Worm (Caenorhabditis elegans) whole organism, L3 larva: ENCODE results near the gene prmt-5.

ENCODE experiments used
- R02D3.7 ChIP-seq: fragments of 150-350 bp; optimal IDR thresholded peaks from 2 replicates; lab custom pipeline; 2014; ENCODE audit warnings: missing biosample characterization, missing genetic modification characterization
- aly-2 ChIP-seq: fragments of 150-350 bp; optimal IDR thresholded peaks from 2 replicates; lab custom pipeline; 2014; ENCODE audit warnings: missing biosample characterization, missing genetic modification characterization
- ama-1 ChIP-seq: fragments of 150-350 bp; optimal IDR thresholded peaks from 2 replicates; lab custom pipeline; 2018
- ceh-16 ChIP-seq: sonication (generic microtip); optimal IDR thresholded peaks from 2 replicates; lab custom pipeline; 2017; ENCODE audit warnings: missing biosample characterization, missing genetic modification characterization
- ceh-28 ChIP-seq: fragments of 150-350 bp; optimal IDR thresholded peaks from 2 replicates; lab custom pipeline; 2014; ENCODE audit warnings: missing biosample characterization, missing genetic modification reagents, missing genetic modification characterization
- ceh-82 ChIP-seq: fragments of 150-350 bp; optimal IDR thresholded peaks from 2 replicates; lab custom pipeline; 2014; ENCODE audit warnings: missing biosample characterization, missing genetic modification characterization
- daf-12 ChIP-seq: fragments of 150-350 bp; optimal IDR thresholded peaks from 2 replicates; lab custom pipeline; 2014; ENCODE audit warnings: missing biosample characterization, missing genetic modification reagents, missing genetic modification characterization
- egl-27 ChIP-seq: sonication (generic microtip); optimal IDR thresholded peaks from 4 replicates; lab custom pipeline; 2017; ENCODE audit warnings: missing biosample characterization, missing genetic modification reagents, missing genetic modification characterization
- egl-5 ChIP-seq: fragments of 150-350 bp; optimal IDR thresholded peaks from 2 replicates; lab custom pipeline; 2017; ENCODE audit warnings: missing biosample characterization, missing genetic modification reagents, missing genetic modification characterization, inconsistent platforms
- elt-1 ChIP-seq: fragments of 150-350 bp; optimal IDR thresholded peaks from 2 replicates; lab custom pipeline; 2014; ENCODE audit warnings: missing biosample characterization, missing genetic modification characterization
- elt-2 ChIP-seq: sonication (generic microtip); optimal IDR thresholded peaks from 2 replicates; lab custom pipeline; 2016; ENCODE audit warnings: missing genetic modification reagents, mild to moderate bottlenecking, missing genetic modification characterization, missing compliant biosample characterization
- fos-1 ChIP-seq: fragments of 150-350 bp; optimal IDR thresholded peaks from 2 replicates; lab custom pipeline; 2014; ENCODE audit warnings: missing biosample characterization, missing genetic modification characterization
- hmg-11 ChIP-seq: sonication (generic microtip); optimal IDR thresholded peaks from 2 replicates; lab custom pipeline; 2016; ENCODE audit warnings: missing genetic modification characterization, missing compliant biosample characterization
- jun-1 ChIP-seq: fragments of 150-350 bp; optimal IDR thresholded peaks from 2 replicates; lab custom pipeline; 2014; ENCODE audit warnings: missing biosample characterization, missing genetic modification reagents, missing genetic modification characterization
- lin-15B ChIP-seq: fragments of 150-350 bp; optimal IDR thresholded peaks from 2 replicates; lab custom pipeline; 2014; ENCODE audit warnings: missing biosample characterization, missing genetic modification characterization
- lin-39 ChIP-seq: fragments of 150-350 bp; optimal IDR thresholded peaks from 2 replicates; lab custom pipeline; 2018; ENCODE audit warnings: missing biosample characterization, missing genetic modification reagents, missing genetic modification characterization
- lsy-12 ChIP-seq: sonication (generic microtip); optimal IDR thresholded peaks from 2 replicates; lab custom pipeline; 2016; ENCODE audit warnings: mild to moderate bottlenecking, missing genetic modification characterization, missing compliant biosample characterization
- mdl-1 ChIP-seq: fragments of 150-350 bp; optimal IDR thresholded peaks from 2 replicates; lab custom pipeline; 2014; ENCODE audit warnings: missing biosample characterization, missing genetic modification characterization
- mml-1 ChIP-seq: fragments of 150-350 bp; sonication (generic microtip); optimal IDR thresholded peaks from 3 replicates; lab custom pipeline; 2014; ENCODE audit warnings: missing biosample characterization, missing genetic modification characterization
- nfya-1 ChIP-seq: sonication (generic microtip); optimal IDR thresholded peaks from 2 replicates; lab custom pipeline; 2017; ENCODE audit warnings: missing genetic modification characterization, mild to moderate bottlenecking, missing compliant biosample characterization, antibody characterized with exemption, moderate library complexity; ENCODE audit not compliant: insufficient read depth
- nhr-11 ChIP-seq: fragments of 150-350 bp; optimal IDR thresholded peaks from 2 replicates; lab custom pipeline; 2014; ENCODE audit warnings: missing biosample characterization, missing genetic modification characterization
- nhr-23 ChIP-seq: fragments of 150-350 bp; optimal IDR thresholded peaks from 2 replicates; lab custom pipeline; 2014; ENCODE audit warnings: missing biosample characterization, missing genetic modification reagents, missing genetic modification characterization
- nhr-237 ChIP-seq: fragments of 150-350 bp; optimal IDR thresholded peaks from 2 replicates; lab custom pipeline; 2014; ENCODE audit warnings: missing biosample characterization, missing genetic modification characterization
- nhr-25 ChIP-seq: sonication (generic microtip); optimal IDR thresholded peaks from 2 replicates; lab custom pipeline; 2017; ENCODE audit warnings: missing biosample characterization, missing genetic modification characterization
- nhr-28 ChIP-seq: fragments of 150-350 bp; optimal IDR thresholded peaks from 2 replicates; lab custom pipeline; 2014; ENCODE audit warnings: missing biosample characterization, missing genetic modification characterization
- nhr-43 ChIP-seq: sonication (generic microtip); optimal IDR thresholded peaks from 2 replicates; lab custom pipeline; 2016; ENCODE audit warnings: mild to moderate bottlenecking, missing genetic modification characterization, missing compliant biosample characterization; ENCODE audit not compliant: poor library complexity, severe bottlenecking
- nhr-77 ChIP-seq: fragments of 150-350 bp; optimal IDR thresholded peaks from 2 replicates; lab custom pipeline; 2014; ENCODE audit warnings: missing biosample characterization, missing genetic modification characterization
- pha-4 ChIP-seq: fragments of 150-350 bp; optimal IDR thresholded peaks from 2 replicates; lab custom pipeline; 2014; ENCODE audit warnings: missing biosample characterization, missing genetic modification reagents, missing genetic modification characterization
- pqm-1 ChIP-seq: fragments of 150-350 bp; optimal IDR thresholded peaks from 2 replicates; lab custom pipeline; 2017; ENCODE audit warnings: missing biosample characterization, missing genetic modification characterization, inconsistent platforms
- skn-1 ChIP-seq: fragments of 150-350 bp; optimal IDR thresholded peaks from 2 replicates; lab custom pipeline; 2014; ENCODE audit warnings: missing biosample characterization, missing genetic modification characterization
- snpc-4 ChIP-seq: fragments of 150-350 bp; optimal IDR thresholded peaks from 2 replicates; lab custom pipeline; 2014; ENCODE audit warnings: missing biosample characterization, missing genetic modification characterization
- tbx-2 ChIP-seq: sonication (generic microtip); optimal IDR thresholded peaks from 2 replicates; lab custom pipeline; 2016; ENCODE audit warnings: mild to moderate bottlenecking, missing genetic modification characterization, missing compliant biosample characterization
- unc-39 ChIP-seq: sonication (generic microtip); optimal IDR thresholded peaks from 4 replicates; lab custom pipeline; 2017; ENCODE audit warnings: missing biosample characterization, missing genetic modification characterization
- unc-62 ChIP-seq: fragments of 150-350 bp; sonication (generic microtip); optimal IDR thresholded peaks from 4 replicates; lab custom pipeline; 2014; ENCODE audit warnings: missing biosample characterization, missing genetic modification reagents, missing genetic modification characterization
- zag-1 ChIP-seq: fragments of 150-350 bp; optimal IDR thresholded peaks from 2 replicates; lab custom pipeline; 2014; ENCODE audit warnings: missing biosample characterization, missing genetic modification characterization
- ztf-11 ChIP-seq: fragments of 150-350 bp; optimal IDR thresholded peaks from 2 replicates; lab custom pipeline; 2014; ENCODE audit warnings: missing biosample characterization, missing genetic modification characterization
- ztf-4 ChIP-seq: fragments of 150-350 bp; optimal IDR thresholded peaks from 2 replicates; lab custom pipeline; 2014; ENCODE audit warnings: missing biosample characterization, missing genetic modification characterization

prmt-5 gene

DNA sequence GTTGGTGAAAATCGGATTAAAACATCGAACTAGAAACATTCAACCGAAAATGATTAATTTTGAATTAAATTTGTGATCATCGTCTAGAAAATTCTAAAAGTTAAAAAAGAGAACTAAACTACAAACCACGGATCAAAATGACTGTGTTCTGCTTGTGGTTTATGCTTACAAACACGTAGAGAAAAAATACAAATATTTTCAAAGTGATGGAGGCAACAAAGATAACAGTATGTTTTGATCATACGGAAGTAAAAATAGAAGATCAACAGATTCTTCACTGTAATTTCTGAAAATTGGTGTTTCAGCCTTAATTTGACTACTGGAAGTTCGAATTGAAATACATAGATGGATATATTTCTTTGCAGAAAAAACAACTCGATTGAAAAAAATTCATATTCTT lies 27.0 kb upstream of the prmt-5 start:
- TF ChIP-seq hmg-11 (tag; lab: Kevin White, UChicago) (no peak), unc-39 (tag; lab: Kevin White, UChicago) (no peak), nhr-237 (tag; lab: Kevin White, UChicago) (no peak), elt-1 (tag; lab: Kevin White, UChicago) (no peak), ztf-11 (tag; lab: Kevin White, UChicago) (no peak), nhr-25 (tag; lab: Kevin White, UChicago) (no peak), nhr-77 (tag; lab: Kevin White, UChicago) (no peak), ama-1 (no peak), nhr-43 (tag; lab: Kevin White, UChicago) (no peak), nhr-28 (no peak), zag-1 (tag; lab: Kevin White, UChicago) (no peak), tbx-2 (tag; lab: Kevin White, UChicago) (no peak), aly-2 (no peak), egl-27 (tag; lab: Kevin White, UChicago) (no peak), pha-4 (no peak), fos-1 (no peak), mml-1 (tag; lab: Kevin White, UChicago) (no peak), jun-1 (no peak), skn-1 (tag; lab: Kevin White, UChicago) (no peak), elt-2 (tag; lab: Kevin White, UChicago) (no peak)

DNA sequence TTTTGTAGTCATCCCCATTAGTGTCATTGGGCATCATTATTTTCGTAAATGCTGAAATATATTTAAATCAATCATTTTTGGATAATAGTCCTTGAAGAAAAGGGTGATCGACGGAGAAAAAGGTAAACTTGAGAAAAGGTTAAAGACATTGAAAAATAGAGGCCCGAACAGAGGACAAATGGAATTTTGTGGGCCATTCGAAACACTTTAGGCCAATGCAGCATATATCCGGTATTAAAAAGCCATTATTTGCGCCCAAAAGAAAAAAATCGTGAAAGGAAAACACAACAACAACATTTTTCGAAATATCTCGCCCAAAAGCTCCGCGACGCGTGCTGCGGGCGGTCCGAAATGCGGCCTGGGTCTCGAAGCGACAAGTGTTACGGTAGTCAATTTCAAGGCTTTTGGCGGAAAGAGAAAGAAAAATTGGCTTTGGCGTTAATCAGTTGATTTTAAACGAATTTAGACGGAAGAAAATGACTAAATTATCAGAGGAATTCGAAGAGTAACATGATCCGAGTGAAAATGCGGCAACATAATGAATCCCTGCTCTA lies 23.4 kb upstream of the prmt-5 start, which contains the start of gene morc-1:
Gene morc-1 (minus strand): TSS at position 51 of the 554 bp plus-strand sequence.
- no peak for TF ChIP-seq ztf-4 (tag; lab: Kevin White, UChicago)
- TF ChIP-seq ceh-82 = no peak
- no peak for TF ChIP-seq nhr-25 (tag; lab: Kevin White, UChicago)

- no peak for TF ChIP-seq hmg-11 (tag; lab: Kevin White, UChicago)
- TF ChIP-seq nfya-1 (tag; lab: Kevin White, UChicago) = peak; percentile 29
These were observed 21.4 kb upstream of the prmt-5 start, which contains the start of gene syx-16 for ce11 chrIII:5208992-5209391. Gene syx-16 (minus strand): TSS chrIII:5209109.

DNA sequence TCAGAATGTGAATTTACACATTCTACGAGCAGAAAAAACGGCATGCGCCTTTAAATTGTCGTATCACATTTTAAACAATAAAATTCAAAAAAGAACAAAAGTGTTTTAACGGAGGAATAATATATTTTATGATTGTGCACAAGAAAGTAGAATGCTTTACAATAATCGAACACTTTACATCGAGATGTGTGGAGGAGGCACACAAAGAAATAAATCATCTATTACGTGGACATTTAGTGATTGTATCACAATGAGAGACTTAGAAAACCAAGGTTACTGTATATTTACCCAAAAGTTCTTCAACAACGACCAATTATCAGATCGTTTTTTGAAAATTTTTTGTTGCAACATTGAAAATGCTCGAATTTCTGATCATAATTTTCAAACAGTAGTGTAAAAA lies 20.1 kb upstream of the prmt-5 start:
- no peak for TF ChIP-seq ama-1
- TF ChIP-seq egl-5 (tag; lab: Kevin White, UChicago) = no peak
- TF ChIP-seq pha-4 = peak; percentile 15
- TF ChIP-seq nhr-11 (tag; lab: Kevin White, UChicago) = no peak
- no peak for TF ChIP-seq nhr-43 (tag; lab: Kevin White, UChicago)
- TF ChIP-seq, all 47 proteins: peak for 1

DNA sequence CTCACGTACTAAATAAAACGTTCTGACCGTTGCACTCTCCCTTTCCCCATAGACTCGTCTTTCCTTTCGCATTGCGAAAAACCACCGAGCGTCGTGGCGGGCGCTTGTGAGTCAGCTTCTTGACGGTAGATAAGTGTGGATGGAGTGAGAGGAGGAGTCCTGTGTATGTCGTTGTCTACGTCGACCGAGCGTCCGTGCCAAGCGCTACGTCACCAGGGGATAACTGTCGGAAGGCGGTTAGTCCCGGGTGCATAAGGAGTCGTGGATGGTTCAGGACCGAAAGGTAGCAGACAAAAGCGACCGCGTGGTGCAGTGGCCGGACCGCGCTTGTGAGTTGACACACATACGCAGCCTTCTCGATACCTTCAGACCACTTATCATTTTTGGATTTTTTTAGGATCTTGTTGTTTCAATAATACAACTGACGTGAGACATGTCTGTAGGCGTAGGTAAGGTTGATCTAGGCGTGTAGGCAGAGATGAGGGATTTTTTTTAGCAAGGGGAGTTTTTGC lies 19.2 kb upstream of the prmt-5 start:
- TF ChIP-seq nhr-23 (tag; lab: Kevin White, UChicago) = peak; percentile 62
- TF ChIP-seq nhr-25 (tag; lab: Kevin White, UChicago) = peak; percentile 51
- TF ChIP-seq pha-4 = peak; percentile 40
- peak; percentile 3 for TF ChIP-seq ztf-4 (tag; lab: Kevin White, UChicago)
- peak; percentile 25 for TF ChIP-seq lin-39 (tag; lab: Kevin White, UChicago)
- peak; percentile 80 for TF ChIP-seq hmg-11 (tag; lab: Kevin White, UChicago)
- TF ChIP-seq nhr-43 (tag; lab: Kevin White, UChicago) = peak; percentile 74
- TF ChIP-seq nfya-1 (tag; lab: Kevin White, UChicago) = peak; percentile 63
- peak; percentile 1 for TF ChIP-seq jun-1
- peak; percentile 63 for TF ChIP-seq elt-2 (tag; lab: Kevin White, UChicago)
- peak; percentile 27 for TF ChIP-seq ceh-28 (tag; lab: Kevin White, UChicago)
- TF ChIP-seq lsy-12 (tag; lab: Kevin White, UChicago) = peak; percentile 59

DNA sequence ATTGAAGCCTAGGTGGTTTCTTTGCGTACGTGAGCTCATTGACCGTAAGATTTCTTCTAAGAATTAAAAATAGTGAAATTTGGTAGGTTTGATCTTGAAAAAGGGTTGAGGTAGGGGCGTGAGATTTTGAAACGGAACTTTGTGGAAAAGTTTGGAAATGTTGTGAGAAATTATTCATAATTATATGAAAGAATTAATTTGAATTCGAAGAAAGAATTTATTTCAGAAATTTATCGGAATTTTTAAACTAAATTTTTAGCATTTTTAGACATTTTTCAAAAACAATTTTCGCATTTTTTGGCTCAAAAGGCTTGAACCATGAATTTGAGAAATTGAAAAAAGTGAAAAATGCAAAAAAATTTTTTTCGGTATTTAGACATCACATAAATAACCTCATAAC lies 16.2 kb upstream of the prmt-5 start:
- TF ChIP-seq nfya-1 (tag; lab: Kevin White, UChicago) = no peak
- TF ChIP-seq mdl-1 (tag; lab: Kevin White, UChicago) = no peak
- TF ChIP-seq ceh-28 (tag; lab: Kevin White, UChicago) = no peak
- no peak for TF ChIP-seq fos-1
- TF ChIP-seq elt-2 (tag; lab: Kevin White, UChicago) = no peak
- TF ChIP-seq ztf-11 (tag; lab: Kevin White, UChicago) = no peak
- TF ChIP-seq ceh-16 = no peak
- no peak for TF ChIP-seq daf-12 (tag; lab: Kevin White, UChicago)
- TF ChIP-seq nhr-23 (tag; lab: Kevin White, UChicago) = no peak
- TF ChIP-seq snpc-4 (tag; lab: Kevin White, UChicago) = no peak
- no peak for TF ChIP-seq R02D3.7 (tag; lab: Kevin White, UChicago)
- TF ChIP-seq skn-1 (tag; lab: Kevin White, UChicago) = no peak
- TF ChIP-seq jun-1 = no peak
- no peak for TF ChIP-seq egl-27 (tag; lab: Kevin White, UChicago)
- no peak for TF ChIP-seq pqm-1 (tag; lab: Kevin White, UChicago)
- TF ChIP-seq nhr-11 (tag; lab: Kevin White, UChicago) = no peak
- no peak for TF ChIP-seq ceh-82
- no peak for TF ChIP-seq unc-62 (GFP tag; lab: Kevin White, UChicago)
- TF ChIP-seq lin-15B (tag; lab: Kevin White, UChicago) = no peak
